Fruit fly (Drosophila melanogaster) whole organism, prepupa: ENCODE measurements around the gene tsh.

ENCODE experiments used
- CG11294 ChIP-seq: fragments of 200-800 bp; sonication (Bioruptor generic); IDR thresholded peaks from 2 replicates; pipeline ENCODE4 v1.3.6; 2022; ENCODE audit warnings: missing biosample characterization, missing genetic modification characterization
- CG15336 ChIP-seq: fragments of 200-800 bp; sonication (Bioruptor generic); IDR thresholded peaks from 2 replicates; pipeline ENCODE4 v1.3.6; 2022; ENCODE audit warnings: missing biosample characterization, missing genetic modification characterization
- CG16779 ChIP-seq: fragments of 200-800 bp; sonication (Bioruptor generic); optimal IDR thresholded peaks from 3 replicates; lab custom pipeline; 2017; ENCODE audit warnings: missing biosample characterization, mild to moderate bottlenecking, missing genetic modification characterization
- CG3032 ChIP-seq: fragments of 200-800 bp; optimal IDR thresholded peaks from 2 replicates; lab custom pipeline; 2019; ENCODE audit warnings: missing biosample characterization, mild to moderate bottlenecking, missing genetic modification characterization, moderate library complexity
- CG32006 ChIP-seq: fragments of 200-800 bp; sonication (Bioruptor generic); optimal IDR thresholded peaks from 3 replicates; lab custom pipeline; 2017; ENCODE audit warnings: missing biosample characterization, mild to moderate bottlenecking, missing genetic modification characterization
- CG34406 ChIP-seq: fragments of 200-800 bp; sonication (Bioruptor generic); optimal IDR thresholded peaks from 3 replicates; lab custom pipeline; 2016; ENCODE audit warnings: missing biosample characterization, missing genetic modification characterization
- CG3919 ChIP-seq: fragments of 200-800 bp; sonication (Bioruptor generic); optimal IDR thresholded peaks from 3 replicates; lab custom pipeline; 2016; ENCODE audit warnings: missing biosample characterization, missing genetic modification characterization
- CG4318 ChIP-seq: fragments of 200-800 bp; sonication (Bioruptor generic); optimal IDR thresholded peaks from 3 replicates; lab custom pipeline; 2017; ENCODE audit warnings: missing biosample characterization, mild to moderate bottlenecking, missing genetic modification characterization
- CG7368 ChIP-seq: fragments of 200-800 bp; sonication (Bioruptor generic); optimal IDR thresholded peaks from 3 replicates; lab custom pipeline; 2016; ENCODE audit warnings: missing biosample characterization, missing genetic modification characterization
- CG8119 ChIP-seq: fragments of 200-800 bp; sonication (Bioruptor generic); IDR thresholded peaks from 3 replicates; pipeline ENCODE4 v1.3.6; 2022; ENCODE audit warnings: missing biosample characterization, missing genetic modification characterization
- CG8319 ChIP-seq: fragments of 200-800 bp; sonication (Bioruptor generic); optimal IDR thresholded peaks from 3 replicates; lab custom pipeline; 2016; ENCODE audit warnings: missing biosample characterization, missing genetic modification characterization
- CG8632 ChIP-seq: fragments of 200-800 bp; sonication (Bioruptor generic); optimal IDR thresholded peaks from 3 replicates; lab custom pipeline; 2016; ENCODE audit warnings: missing biosample characterization, missing genetic modification characterization
- Eip75B ChIP-seq: fragments of 200-800 bp; sonication (Bioruptor generic); optimal IDR thresholded peaks from 3 replicates; lab custom pipeline; 2016; ENCODE audit warnings: missing biosample characterization, missing genetic modification characterization
- Eip78C ChIP-seq: fragments of 200-800 bp; sonication (Bioruptor generic); peaks from one replicate; lab custom pipeline; 2016; ENCODE audit warnings: missing biosample characterization, missing genetic modification characterization
- Ets21C ChIP-seq: fragments of 200-800 bp; sonication (Bioruptor generic); optimal IDR thresholded peaks from 3 replicates; lab custom pipeline; 2016; ENCODE audit warnings: missing biosample characterization, missing genetic modification characterization
- Hr39 ChIP-seq: fragments of 200-800 bp; sonication (Bioruptor generic); optimal IDR thresholded peaks from 2 replicates; lab custom pipeline; 2016; ENCODE audit warnings: missing biosample characterization, missing genetic modification characterization
- Lpt ChIP-seq: fragments of 200-800 bp; sonication (Bioruptor generic); optimal IDR thresholded peaks from 3 replicates; lab custom pipeline; 2016; ENCODE audit warnings: missing biosample characterization, missing genetic modification characterization
- Met ChIP-seq: fragments of 200-800 bp; sonication (Bioruptor generic); optimal IDR thresholded peaks from 3 replicates; lab custom pipeline; 2016; ENCODE audit warnings: missing biosample characterization, missing genetic modification characterization
- OdsH ChIP-seq: fragments of 200-800 bp; sonication (Bioruptor generic); optimal IDR thresholded peaks from 3 replicates; lab custom pipeline; 2016; ENCODE audit warnings: missing biosample characterization, missing genetic modification characterization
- Smox ChIP-seq: fragments of 200-800 bp; sonication (Bioruptor generic); optimal IDR thresholded peaks from 3 replicates; lab custom pipeline; 2016; ENCODE audit warnings: missing biosample characterization, missing genetic modification characterization
- Sox102F ChIP-seq: fragments of 200-800 bp; sonication (Bioruptor generic); optimal IDR thresholded peaks from 2 replicates; lab custom pipeline; 2016; ENCODE audit warnings: missing biosample characterization, mild to moderate bottlenecking, missing genetic modification characterization
- achi ChIP-seq: fragments of 200-800 bp; sonication (Bioruptor generic); optimal IDR thresholded peaks from 3 replicates; lab custom pipeline; 2016; ENCODE audit warnings: missing biosample characterization, missing genetic modification characterization
- acj6 ChIP-seq: fragments of 200-800 bp; sonication (Bioruptor generic); optimal IDR thresholded peaks from 3 replicates; lab custom pipeline; 2016; ENCODE audit warnings: missing biosample characterization, missing genetic modification characterization
- cyc ChIP-seq: fragments of 200-800 bp; sonication (Bioruptor generic); optimal IDR thresholded peaks from 3 replicates; lab custom pipeline; 2016; ENCODE audit warnings: missing biosample characterization, missing genetic modification characterization
- dac ChIP-seq: fragments of 200-800 bp; sonication (Bioruptor generic); optimal IDR thresholded peaks from 2 replicates; lab custom pipeline; 2017; ENCODE audit warnings: missing biosample characterization, mild to moderate bottlenecking, missing genetic modification characterization
- dsx ChIP-seq: fragments of 200-800 bp; optimal IDR thresholded peaks from 3 replicates; lab custom pipeline; 2019; ENCODE audit warnings: missing biosample characterization, mild to moderate bottlenecking, missing genetic modification characterization, moderate library complexity; ENCODE audit not compliant: poor library complexity, severe bottlenecking
- eg ChIP-seq: fragments of 200-800 bp; sonication (Bioruptor generic); IDR thresholded peaks from 3 replicates; pipeline ENCODE4 v1.3.6; 2022; ENCODE audit warnings: missing biosample characterization, missing genetic modification characterization
- fkh ChIP-seq: fragments of 200-800 bp; sonication (Bioruptor generic); optimal IDR thresholded peaks from 3 replicates; lab custom pipeline; 2017; ENCODE audit warnings: missing biosample characterization, mild to moderate bottlenecking, missing genetic modification characterization, moderate library complexity
- net ChIP-seq: fragments of 200-800 bp; sonication (Bioruptor generic); optimal IDR thresholded peaks from 3 replicates; lab custom pipeline; 2016; ENCODE audit warnings: missing biosample characterization, missing genetic modification characterization
- pdm3 ChIP-seq: fragments of 200-800 bp; sonication (Bioruptor generic); optimal IDR thresholded peaks from 3 replicates; lab custom pipeline; 2016; ENCODE audit warnings: missing biosample characterization, missing genetic modification characterization
- salr ChIP-seq, 2 experiments: fragments of 200-800 bp; sonication (Bioruptor generic); optimal IDR thresholded peaks; 3 replicates each; lab custom pipeline; 2016 to 2018; ENCODE audit warnings: missing biosample characterization in 2 of 2, missing genetic modification characterization in 2 of 2, mild to moderate bottlenecking in 1 of 2
- spab ChIP-seq: fragments of 200-800 bp; sonication (Bioruptor generic); optimal IDR thresholded peaks from 2 replicates; lab custom pipeline; 2017; ENCODE audit warnings: missing biosample characterization, mild to moderate bottlenecking, missing genetic modification characterization, missing genetic modification reagents
- ss ChIP-seq, 2 experiments: fragments of 200-800 bp; sonication (Bioruptor generic); optimal IDR thresholded peaks; 2 replicates in 1 of 2; 3 replicates in 1 of 2; lab custom pipeline; 2017 to 2018; ENCODE audit warnings: mild to moderate bottlenecking in 2 of 2, missing biosample characterization in 2 of 2, missing genetic modification characterization in 2 of 2, moderate library complexity in 1 of 2
- svp ChIP-seq: fragments of 200-800 bp; sonication (Bioruptor generic); peaks from one replicate; lab custom pipeline; 2016; ENCODE audit warnings: missing biosample characterization, missing genetic modification characterization
- topi ChIP-seq: fragments of 200-800 bp; sonication (Bioruptor generic); optimal IDR thresholded peaks from 3 replicates; lab custom pipeline; 2016; ENCODE audit warnings: missing biosample characterization, missing genetic modification characterization

The tsh gene

dm6 chr2L:21784790-21785425 is 43.5 kb upstream of the tsh start (continued):
- TF ChIP-seq Smox (no peak), net (no peak), dsx (GFP tag; lab: Kevin White, UChicago) (no peak), dac (no peak), CG16779 (tag; lab: Kevin White, UChicago) (no peak), CG11294 (no peak), acj6 (GFP tag; lab: Kevin White, UChicago) (no peak), Lpt (no peak), achi (GFP tag; lab: Kevin White, UChicago) (no peak), Eip75B (GFP tag; lab: Kevin White, UChicago) (no peak), pdm3 (GFP tag; lab: Kevin White, UChicago) (no peak), Met (GFP tag; lab: Kevin White, UChicago) (no peak), CG8632 (GFP tag; lab: Kevin White, UChicago) (no peak), CG7368 (GFP tag; lab: Kevin White, UChicago) (no peak), Ets21C (GFP tag; lab: Kevin White, UChicago) (no peak), topi (no peak), CG15336 (GFP tag; lab: Robert Waterston, UW) (no peak), CG32006 (GFP tag; lab: Kevin White, UChicago) (no peak), CG34406 (no peak), CG8119 (GFP tag; lab: Robert Waterston, UW) (no peak)

- TF ChIP-seq Eip78C (GFP tag; lab: Kevin White, UChicago) (peak; percentile 25), dsx (GFP tag; lab: Kevin White, UChicago) (no peak), Hr39 (GFP tag; lab: Kevin White, UChicago) (peak; percentile 1), CG34406 (no peak), pdm3 (GFP tag; lab: Kevin White, UChicago) (no peak), CG7368 (GFP tag; lab: Kevin White, UChicago) (no peak), eg (no peak), Sox102F (GFP tag; lab: Kevin White, UChicago) (no peak), topi (peak; percentile 24), spab (GFP tag; lab: Kevin White, UChicago) (no peak), salr (GFP tag; optimal IDR thresholded peaks at IDR 0.05; lab: Kevin White, UChicago) (no peak), cyc (GFP tag; lab: Kevin White, UChicago) (peak; percentile 19), CG4318 (no peak), achi (GFP tag; lab: Kevin White, UChicago) (no peak), OdsH (no peak), CG3032 (no peak), svp (GFP tag; lab: Kevin White, UChicago) (peak; percentile 65), ss (GFP tag; optimal IDR thresholded peaks at IDR 0.05; lab: Kevin White, UChicago) (no peak), CG15336 (GFP tag; lab: Robert Waterston, UW) (no peak), CG8632 (GFP tag; lab: Kevin White, UChicago) (no peak)
These were observed 41.4 kb upstream of the tsh start for dm6 chr2L:21786991-21787390.

- TF ChIP-seq Eip78C (GFP tag; lab: Kevin White, UChicago) (peak; percentile 55), CG8319 (GFP tag; lab: Kevin White, UChicago) (no peak), CG34406 (no peak), CG7368 (GFP tag; lab: Kevin White, UChicago) (no peak), CG3919 (no peak), cyc (GFP tag; lab: Kevin White, UChicago) (no peak), fkh (GFP tag; lab: Kevin White, UChicago) (peak; percentile 58), CG8119 (GFP tag; lab: Robert Waterston, UW) (no peak)
These were observed 38.8 kb upstream of the tsh start for dm6 chr2L:21789456-21790065.
